Worm (Caenorhabditis elegans): ENCODE measurements around the gene F54F2.7.
A peak's percentile ranks its signal among the peaks of the same experiment; 100 is the strongest.

The F54F2.7 gene

DNA sequence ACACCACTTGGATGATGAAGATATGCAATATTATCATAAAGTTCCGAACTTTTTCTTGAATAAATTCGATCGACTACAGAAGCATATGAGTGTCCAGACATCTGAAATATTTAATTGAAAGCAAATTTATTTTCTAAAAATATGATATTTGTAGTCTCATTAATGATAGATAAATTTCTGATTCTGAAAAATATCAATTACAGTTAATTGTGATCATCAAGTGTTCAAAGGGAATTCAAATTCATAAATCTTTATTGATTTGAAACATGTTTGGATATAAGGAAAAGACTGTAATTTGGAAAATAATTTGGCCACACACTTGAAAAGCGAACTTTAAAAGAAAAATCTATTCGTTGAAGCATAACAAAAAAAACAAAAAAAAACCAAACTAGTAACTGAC, at the start of gene F54F2.7:
TSS of gene F54F2.7 (minus strand) at position 101 of the 400 bp plus-strand sequence.
- TF ChIP-seq D2030.7 (GFP tag; IDR thresholded peaks at IDR 0.05): no peak
- TF ChIP-seq mes-4 (tag; optimal IDR thresholded peaks at IDR 0.05): no peak
- TF ChIP-seq efl-1 (GFP tag; optimal IDR thresholded peaks at IDR 0.05): no peak
- TF ChIP-seq lin-40 (tag; optimal IDR thresholded peaks at IDR 0.05): no peak
- TF ChIP-seq zfh-2 (GFP tag; conservative IDR thresholded peaks at IDR 0.05): no peak
- no peak for TF ChIP-seq Y56A3A.18 (GFP tag; IDR thresholded peaks at IDR 0.05)
- no peak for TF ChIP-seq ceh-79 (tag; optimal IDR thresholded peaks at IDR 0.05)
- TF ChIP-seq Y53F4B.3 (GFP tag; IDR thresholded peaks at IDR 0.05): no peak
- no peak for TF ChIP-seq ztf-22 (GFP tag; optimal IDR thresholded peaks at IDR 0.05)
- no peak for TF ChIP-seq dpff-1 (tag; optimal IDR thresholded peaks at IDR 0.05)
- no peak for TF ChIP-seq sea-2 (GFP tag; IDR thresholded peaks at IDR 0.05)
- no peak for TF ChIP-seq mel-28 (tag; optimal IDR thresholded peaks at IDR 0.05; ENCODE audit: borderline replicate concordance)
- no peak for TF ChIP-seq lin-26 (GFP tag; IDR thresholded peaks at IDR 0.05)
- TF ChIP-seq repo-1 (tag; optimal IDR thresholded peaks at IDR 0.05): no peak
- no peak for TF ChIP-seq hrde-1 (tag; optimal IDR thresholded peaks at IDR 0.05; ENCODE audit: borderline replicate concordance)
- no peak for TF ChIP-seq B0035.1 (tag; optimal IDR thresholded peaks at IDR 0.05)
- no peak for TF ChIP-seq unc-130 (GFP tag; optimal IDR thresholded peaks at IDR 0.05)
- TF ChIP-seq B0019.2 (GFP tag; conservative IDR thresholded peaks at IDR 0.05): no peak

DNA sequence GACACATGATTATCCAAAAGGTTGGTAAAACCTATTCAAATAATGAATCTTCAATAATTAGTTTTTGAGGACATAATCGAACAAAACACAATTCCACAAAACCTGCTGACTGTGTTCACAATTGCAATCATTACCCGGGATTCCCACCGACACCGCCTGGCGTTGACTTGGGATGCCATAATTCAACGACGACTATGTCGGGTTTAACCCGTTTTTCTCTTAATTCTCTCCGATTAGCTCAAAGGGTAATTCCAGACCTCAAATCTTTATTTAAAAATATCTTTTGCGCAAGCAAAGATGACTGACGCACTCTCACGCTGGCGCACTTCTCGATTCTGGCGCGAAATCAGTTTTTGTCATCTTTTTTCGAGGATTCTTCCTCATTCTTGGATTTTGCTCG, 45.3 kb upstream of the F54F2.7 start:
- TF ChIP-seq F33H1.4 (GFP tag; IDR thresholded peaks at IDR 0.05) (peak; percentile 42; the same call in 1 of the 2 replicates), madf-6 (GFP tag; IDR thresholded peaks at IDR 0.05) (peak; percentile 83), mcd-1 (GFP tag; IDR thresholded peaks at IDR 0.05) (peak; percentile 71), madf-8 (GFP tag; conservative IDR thresholded peaks at IDR 0.05) (peak; percentile 89), D2030.7 (GFP tag; IDR thresholded peaks at IDR 0.05) (peak; percentile 46; the same call in 1 of the 2 replicates)

ce11 chrIII:8851961-8852360, 44.8 kb upstream of the F54F2.7 start, which contains the start of gene plg-1:
Gene plg-1, plus strand, starts transcription at chrIII:8852261.
- no peak for TF ChIP-seq F33H1.4 (GFP tag; IDR thresholded peaks at IDR 0.05)
- TF ChIP-seq ztf-6 (GFP tag; IDR thresholded peaks at IDR 0.05): no peak
- TF ChIP-seq zfh-2 (GFP tag; conservative IDR thresholded peaks at IDR 0.05): no peak
- no peak for TF ChIP-seq lsy-27 (tag; optimal IDR thresholded peaks at IDR 0.05; ENCODE audit: borderline replicate concordance, insufficient read depth)
- no peak for TF ChIP-seq let-526 (GFP tag; IDR thresholded peaks at IDR 0.05)
- TF ChIP-seq Y95B8A.8 (GFP tag; IDR thresholded peaks at IDR 0.05): no peak
- no peak for TF ChIP-seq bed-2 (GFP tag; IDR thresholded peaks at IDR 0.05)
- TF ChIP-seq madf-6 (GFP tag; IDR thresholded peaks at IDR 0.05): no peak
- TF ChIP-seq ets-4 (GFP tag; optimal IDR thresholded peaks at IDR 0.05): no peak
- no peak for TF ChIP-seq akir-1 (GFP tag; optimal IDR thresholded peaks at IDR 0.05)
- TF ChIP-seq nfya-2 (GFP tag; IDR thresholded peaks at IDR 0.05): no peak
- no peak for TF ChIP-seq egl-44 (GFP tag; IDR thresholded peaks at IDR 0.05)
- no peak for TF ChIP-seq ztf-28 (GFP tag; IDR thresholded peaks at IDR 0.05)
- no peak for TF ChIP-seq nhr-90 (tag; optimal IDR thresholded peaks at IDR 0.05)
- no peak for TF ChIP-seq ztf-18 (tag; optimal IDR thresholded peaks at IDR 0.05)
- no peak for TF ChIP-seq lin-35 (GFP tag; optimal IDR thresholded peaks at IDR 0.05)
- no peak for TF ChIP-seq him-1 (tag; optimal IDR thresholded peaks at IDR 0.05)
- TF ChIP-seq egl-18 (GFP tag; IDR thresholded peaks at IDR 0.05): no peak
- TF ChIP-seq attf-5 (GFP tag; optimal IDR thresholded peaks at IDR 0.05): no peak
